Fruit fly (Drosophila melanogaster): ENCODE results near the gene mtSSB.

The mtSSB gene

DNA sequence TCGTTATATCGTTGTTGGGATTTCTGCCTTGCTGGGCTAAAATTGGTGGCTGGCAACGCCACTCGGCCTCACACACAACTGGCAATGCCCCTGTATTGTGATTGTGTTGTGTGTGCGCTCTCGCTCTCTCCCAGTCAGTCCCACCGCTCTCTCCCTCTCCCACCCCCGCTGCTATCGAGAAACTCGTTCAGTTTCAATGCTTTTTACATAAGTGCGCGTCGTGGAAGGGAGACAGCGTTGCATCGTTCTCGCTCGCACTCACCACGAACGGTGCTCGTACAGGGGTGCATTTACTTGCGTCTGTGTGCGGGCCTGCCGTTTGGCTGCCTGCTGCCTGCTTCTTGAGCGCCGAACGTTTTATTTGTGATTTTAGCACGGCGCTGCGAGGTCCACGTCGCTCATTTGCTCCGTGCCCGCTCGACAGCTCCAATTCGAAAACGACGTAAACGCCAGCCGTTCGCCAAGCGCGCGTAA is 37.4 kb upstream of the mtSSB start (continued):
- no peak for TF ChIP-seq hb (GFP tag; IDR thresholded peaks at IDR 0.05; ENCODE audit: partially characterized antibody)
- peak; percentile 90 for TF ChIP-seq HmgD (GFP tag; optimal IDR thresholded peaks at IDR 0.05)
- no peak for TF ChIP-seq Oli (tag; optimal IDR thresholded peaks at IDR 0.05)
- TF ChIP-seq Poxn (GFP tag; IDR thresholded peaks at IDR 0.05): no peak
- peak in 1 of 2 experiments; percentile 64 for TF ChIP-seq Eip74EF (GFP tag; optimal IDR thresholded peaks at IDR 0.05)
- no peak for TF ChIP-seq CG32767 (GFP tag; IDR thresholded peaks at IDR 0.05)
- no peak for TF ChIP-seq CG30431 (GFP tag; optimal IDR thresholded peaks at IDR 0.05)
- no peak for TF ChIP-seq CG1792 (GFP tag; optimal IDR thresholded peaks at IDR 0.05)
- no peak for TF ChIP-seq Doc3 (GFP tag; IDR thresholded peaks at IDR 0.05; ENCODE audit: partially characterized antibody)
- no peak for TF ChIP-seq ssp (GFP tag; IDR thresholded peaks at IDR 0.05)
- TF ChIP-seq wor (GFP tag; IDR thresholded peaks at IDR 0.05): no peak
- TF ChIP-seq Gsc (GFP tag; IDR thresholded peaks at IDR 0.05): no peak
- peak; percentile 87 for TF ChIP-seq yki (optimal IDR thresholded peaks at IDR 0.05)
- peak; percentile 1 for TF ChIP-seq Mes4 (GFP tag; optimal IDR thresholded peaks at IDR 0.05)
- TF ChIP-seq crc (GFP tag; optimal IDR thresholded peaks at IDR 0.05): no peak
- TF ChIP-seq schlank (tag; optimal IDR thresholded peaks at IDR 0.05): peak; percentile 31
- TF ChIP-seq sima (GFP tag; optimal IDR thresholded peaks at IDR 0.05): no peak
- TF ChIP-seq CG10543 (GFP tag; optimal IDR thresholded peaks at IDR 0.05): peak; percentile 100
- TF ChIP-seq CG2875 (GFP tag; optimal IDR thresholded peaks at IDR 0.05): no peak
- TF ChIP-seq mld (GFP tag; IDR thresholded peaks at IDR 0.05; ENCODE audit: partially characterized antibody): no peak
- TF ChIP-seq Sox100B (GFP tag; optimal IDR thresholded peaks at IDR 0.05): no peak
- TF ChIP-seq CG33557 (GFP tag; optimal IDR thresholded peaks at IDR 0.05): peak; percentile 27
- peak; percentile 12 for TF ChIP-seq CG11398 (GFP tag; optimal IDR thresholded peaks at IDR 0.05)
- TF ChIP-seq CG12071 (GFP tag; optimal IDR thresholded peaks at IDR 0.05): peak; percentile 52
- peak; percentile 41 for TF ChIP-seq Abd-B (GFP tag; optimal IDR thresholded peaks at IDR 0.05)
- TF ChIP-seq Sin3A (optimal IDR thresholded peaks at IDR 0.05): no peak
- no peak for TF ChIP-seq toy (GFP tag; IDR thresholded peaks at IDR 0.05)
- TF ChIP-seq HLH54F (GFP tag; optimal IDR thresholded peaks at IDR 0.05): no peak
- TF ChIP-seq Hmr (GFP tag; optimal IDR thresholded peaks at IDR 0.05): peak; percentile 60
- TF ChIP-seq danr (GFP tag; IDR thresholded peaks at IDR 0.05): no peak
- no peak for TF ChIP-seq dati (GFP tag; IDR thresholded peaks at IDR 0.05)
- no peak for TF ChIP-seq Oaz (GFP tag; IDR thresholded peaks at IDR 0.05)
- TF ChIP-seq D19A (tag; optimal IDR thresholded peaks at IDR 0.05): peak; percentile 49
- TF ChIP-seq Lhr (GFP tag; optimal IDR thresholded peaks at IDR 0.05): no peak
- peak; percentile 25 for TF ChIP-seq CG13296 (GFP tag; optimal IDR thresholded peaks at IDR 0.05)
- no peak for TF ChIP-seq CG9727 (GFP tag; optimal IDR thresholded peaks at IDR 0.05)
- TF ChIP-seq CG5180 (GFP tag; optimal IDR thresholded peaks at IDR 0.05): peak; percentile 95
- peak; percentile 27 for TF ChIP-seq CG6254 (GFP tag; optimal IDR thresholded peaks at IDR 0.05)
- TF ChIP-seq NC2α (GFP tag; optimal IDR thresholded peaks at IDR 0.05): no peak
- TF ChIP-seq CG7786 (GFP tag; optimal IDR thresholded peaks at IDR 0.05): no peak
- peak; percentile 2 for TF ChIP-seq fd102C (GFP tag; optimal IDR thresholded peaks at IDR 0.05)
- TF ChIP-seq caup (GFP tag; optimal IDR thresholded peaks at IDR 0.05; ENCODE audit: severe bottlenecking): peak; percentile 4
- peak; percentile 7 for TF ChIP-seq CG10267 (tag; optimal IDR thresholded peaks at IDR 0.05)
- no peak for TF ChIP-seq BEAF-32 (GFP tag; optimal IDR thresholded peaks at IDR 0.05)
- TF ChIP-seq CG15696 (tag; optimal IDR thresholded peaks at IDR 0.05): no peak
- no peak for TF ChIP-seq usp (GFP tag; optimal IDR thresholded peaks at IDR 0.05)
- TF ChIP-seq Hr78 (GFP tag; optimal IDR thresholded peaks at IDR 0.05): peak in 1 of 2 experiments; percentile 64
- TF ChIP-seq CG12236 (GFP tag; optimal IDR thresholded peaks at IDR 0.05): no peak
- peak; percentile 100 for TF ChIP-seq cg (GFP tag; optimal IDR thresholded peaks at IDR 0.05)
- TF ChIP-seq Antp (GFP tag; optimal IDR thresholded peaks at IDR 0.05): peak; percentile 6
- no peak for TF ChIP-seq Chrac-16 (GFP tag; optimal IDR thresholded peaks at IDR 0.05)

Measured in whole organism, embryonic.